Fruit fly (Drosophila melanogaster) whole organism, adult: ENCODE results near the gene Mst85C.

Source experiments
- CG33017 ChIP-seq: fragments of 200-800 bp; sonication (Bioruptor generic); optimal IDR thresholded peaks from 2 replicates; lab custom pipeline; 2018; ENCODE audit warnings: missing biosample characterization, mild to moderate bottlenecking, missing genetic modification characterization, moderate library complexity
- CG7045 ChIP-seq: fragments of 200-800 bp; sonication (Bioruptor generic); optimal IDR thresholded peaks from 2 replicates; lab custom pipeline; 2017; ENCODE audit warnings: missing biosample characterization, mild to moderate bottlenecking, missing genetic modification characterization
- Hr96 ChIP-seq: fragments of 200-800 bp; sonication (Bioruptor generic); optimal IDR thresholded peaks from 2 replicates; lab custom pipeline; 2016; ENCODE audit warnings: missing biosample characterization, missing genetic modification characterization
- bab1 ChIP-seq: fragments of 200-800 bp; sonication (Bioruptor generic); optimal IDR thresholded peaks from 3 replicates; lab custom pipeline; 2019; ENCODE audit warnings: missing biosample characterization, mild to moderate bottlenecking, missing genetic modification characterization, moderate library complexity
- cnc ChIP-seq, 2 experiments: fragments of >200 bp; optimal IDR thresholded peaks; 2 replicates each; lab custom pipeline; 2017
- kay ChIP-seq: fragments of 200-800 bp; sonication (Bioruptor generic); peaks from one replicate; lab custom pipeline; 2016; ENCODE audit warnings: missing biosample characterization, missing genetic modification characterization, borderline replicate concordance
- pad ChIP-seq: fragments of 200-800 bp; sonication (Bioruptor generic); optimal IDR thresholded peaks from 3 replicates; lab custom pipeline; 2017; ENCODE audit warnings: missing biosample characterization, missing genetic modification characterization, mild to moderate bottlenecking, moderate library complexity, missing genetic modification reagents
- toe ChIP-seq: fragments of 200-800 bp; sonication (Bioruptor generic); optimal IDR thresholded peaks from 2 replicates; lab custom pipeline; 2016; ENCODE audit warnings: missing biosample characterization, missing genetic modification characterization

dm6 chr3R:9014859-9015466, 33.5 kb upstream of the Mst85C start, which contains the start of the genes Kcmf1, Sf3b5 and CG11986:
- TF ChIP-seq pad (GFP tag; lab: Kevin White, UChicago), result no peak
- TF ChIP-seq CG33017 (tag; lab: Kevin White, UChicago), result no peak
- no peak for TF ChIP-seq bab1 (GFP tag; lab: Kevin White, UChicago)
- no peak for TF ChIP-seq kay
- TF ChIP-seq Hr96, result no peak
- no peak for TF ChIP-seq cnc (optimal IDR thresholded peaks at IDR 0.05; lab: Kevin White, UChicago)
- no peak for TF ChIP-seq toe
- TF ChIP-seq CG7045, result no peak
